Fruit fly (Drosophila melanogaster) whole organism, embryonic: ENCODE data around the gene kra.

Source experiments
- Ada2b ChIP-seq: fragments of 200-800 bp; sonication (Bioruptor generic); IDR thresholded peaks from 2 replicates; pipeline ENCODE4 v1.3.6; 2022; ENCODE audit warnings: missing biosample characterization, missing genetic modification characterization
- BtbVII ChIP-seq: fragments of 200-800 bp; sonication (Bioruptor generic); optimal IDR thresholded peaks from 3 replicates; lab custom pipeline; 2017; ENCODE audit warnings: missing biosample characterization, mild to moderate bottlenecking, missing genetic modification characterization
- CG10462 ChIP-seq: fragments of 200-800 bp; sonication (Bioruptor generic); optimal IDR thresholded peaks from 2 replicates; lab custom pipeline; 2016; ENCODE audit warnings: missing biosample characterization, missing genetic modification characterization
- CG12391 ChIP-seq: fragments of 200-800 bp; sonication (Bioruptor generic); optimal IDR thresholded peaks from 3 replicates; lab custom pipeline; 2018; ENCODE audit warnings: missing biosample characterization, mild to moderate bottlenecking, missing genetic modification characterization, moderate library complexity
- CG15479 ChIP-seq: fragments of 200-800 bp; sonication (Bioruptor generic); optimal IDR thresholded peaks from 3 replicates; lab custom pipeline; 2019; ENCODE audit warnings: missing biosample characterization, mild to moderate bottlenecking, missing genetic modification characterization, moderate library complexity
- CG1647 ChIP-seq: fragments of 200-800 bp; sonication (Bioruptor generic); optimal IDR thresholded peaks from 3 replicates; lab custom pipeline; 2016; ENCODE audit warnings: missing biosample characterization, missing genetic modification characterization
- CG17361 ChIP-seq: fragments of 200-800 bp; sonication (Bioruptor generic); IDR thresholded peaks from 3 replicates; pipeline ENCODE4 v1.3.6; 2022; ENCODE audit warnings: missing biosample characterization, missing genetic modification characterization
- CG18262 ChIP-seq: fragments of 200-800 bp; optimal IDR thresholded peaks from 3 replicates; lab custom pipeline; 2019; ENCODE audit warnings: missing biosample characterization, mild to moderate bottlenecking, missing genetic modification characterization, moderate library complexity
- CG18476 ChIP-seq: fragments of 200-800 bp; sonication (Bioruptor generic); optimal IDR thresholded peaks from 2 replicates; lab custom pipeline; 2016; ENCODE audit warnings: missing biosample characterization, mild to moderate bottlenecking, missing genetic modification characterization
- CG2120 ChIP-seq: fragments of 200-800 bp; sonication (Bioruptor generic); optimal IDR thresholded peaks from 3 replicates; lab custom pipeline; 2016; ENCODE audit warnings: missing biosample characterization, missing genetic modification characterization
- CG2129 ChIP-seq: fragments of 200-800 bp; sonication (Bioruptor generic); IDR thresholded peaks from 2 replicates; pipeline ENCODE4 v1.3.6; 2022; ENCODE audit warnings: missing biosample characterization, missing genetic modification characterization; ENCODE audit not compliant: partially characterized antibody
- CG31224 ChIP-seq: fragments of 200-800 bp; sonication (Bioruptor generic); IDR thresholded peaks from 2 replicates; pipeline ENCODE4 v1.3.6; 2022; ENCODE audit warnings: missing biosample characterization, missing genetic modification characterization
- CG32772 ChIP-seq: fragments of 200-800 bp; sonication (Bioruptor generic); IDR thresholded peaks from 2 replicates; pipeline ENCODE4 v1.3.6; 2022; ENCODE audit warnings: missing biosample characterization, missing genetic modification characterization
- CG3281 ChIP-seq: fragments of 200-800 bp; sonication (Bioruptor generic); optimal IDR thresholded peaks from 3 replicates; lab custom pipeline; 2017; ENCODE audit warnings: missing biosample characterization, mild to moderate bottlenecking, missing genetic modification characterization
- CG4282 ChIP-seq: fragments of 200-800 bp; sonication (Bioruptor generic); optimal IDR thresholded peaks from 2 replicates; lab custom pipeline; 2016; ENCODE audit warnings: missing biosample characterization, missing genetic modification characterization
- CG6175 ChIP-seq: fragments of 200-800 bp; sonication (Bioruptor generic); IDR thresholded peaks from 3 replicates; pipeline ENCODE4 v1.3.6; 2022; ENCODE audit warnings: missing biosample characterization, missing genetic modification characterization
- CG6765 ChIP-seq: fragments of 200-800 bp; sonication (Bioruptor generic); optimal IDR thresholded peaks from 3 replicates; lab custom pipeline; 2017; ENCODE audit warnings: missing biosample characterization, mild to moderate bottlenecking, missing genetic modification characterization
- CG7271 ChIP-seq: fragments of 200-800 bp; sonication (Bioruptor generic); optimal IDR thresholded peaks from 2 replicates; lab custom pipeline; 2018; ENCODE audit warnings: missing biosample characterization, mild to moderate bottlenecking, missing genetic modification characterization, moderate library complexity
- CG7556 ChIP-seq: fragments of 200-800 bp; sonication (Bioruptor generic); optimal IDR thresholded peaks from 2 replicates; lab custom pipeline; 2017; ENCODE audit warnings: missing biosample characterization, mild to moderate bottlenecking, missing genetic modification characterization
- CG7839 ChIP-seq: fragments of 200-800 bp; sonication (Bioruptor generic); optimal IDR thresholded peaks from 3 replicates; lab custom pipeline; 2018; ENCODE audit warnings: missing biosample characterization, mild to moderate bottlenecking, missing genetic modification characterization, moderate library complexity
- CrebB ChIP-seq: fragments of 200-800 bp; sonication (Bioruptor generic); optimal IDR thresholded peaks from 3 replicates; lab custom pipeline; 2018; ENCODE audit warnings: missing biosample characterization, mild to moderate bottlenecking, missing genetic modification characterization
- D ChIP-seq, 2 experiments: fragments of 200-800 bp in 1 of 2; fragments of >200 bp in 1 of 2; sonication (Bioruptor generic) in 1 of 2; optimal IDR thresholded peaks; 2 replicates in 1 of 2; 3 replicates in 1 of 2; lab custom pipeline; 2017; ENCODE audit warnings: mild to moderate bottlenecking in 1 of 2, missing biosample characterization in 1 of 2, missing genetic modification characterization in 1 of 2, missing genetic modification reagents in 1 of 2
- Dad ChIP-seq: fragments of 200-800 bp; sonication (Bioruptor generic); optimal IDR thresholded peaks from 3 replicates; lab custom pipeline; 2016; ENCODE audit warnings: missing biosample characterization, missing genetic modification characterization
- Dfd ChIP-seq, 2 experiments: fragments of >200 bp; optimal IDR thresholded peaks; 2 replicates each; lab custom pipeline; 2017; ENCODE audit warnings: missing biosample characterization in 2 of 2, missing genetic modification characterization in 2 of 2
- Hr51 ChIP-seq, 2 experiments: fragments of 200-800 bp; sonication (Bioruptor generic); optimal IDR thresholded peaks; 2 replicates in 1 of 2; 3 replicates in 1 of 2; lab custom pipeline; 2016 to 2018; ENCODE audit warnings: missing biosample characterization in 2 of 2, missing genetic modification characterization in 2 of 2, mild to moderate bottlenecking in 1 of 2, moderate library complexity in 1 of 2
- Jarid2 ChIP-seq: fragments of 200-800 bp; sonication (Bioruptor generic); optimal IDR thresholded peaks from 3 replicates; lab custom pipeline; 2017; ENCODE audit warnings: mild to moderate bottlenecking, missing biosample characterization, missing genetic modification reagents, missing genetic modification characterization
- MTF-1 ChIP-seq: fragments of 200-800 bp; sonication (Bioruptor generic); optimal IDR thresholded peaks from 2 replicates; lab custom pipeline; 2018; ENCODE audit warnings: missing biosample characterization, mild to moderate bottlenecking, missing genetic modification characterization, borderline replicate concordance
- NFAT ChIP-seq: fragments of 200-800 bp; sonication (Bioruptor generic); IDR thresholded peaks from 2 replicates; pipeline ENCODE4 v1.3.6; 2022; ENCODE audit warnings: missing biosample characterization, missing genetic modification characterization
- Sry-δ ChIP-seq: fragments of 200-800 bp; sonication (Bioruptor generic); optimal IDR thresholded peaks from 2 replicates; lab custom pipeline; 2016; ENCODE audit warnings: missing biosample characterization, missing genetic modification characterization
- abd-A ChIP-seq: fragments of 200-800 bp; sonication (Bioruptor generic); optimal IDR thresholded peaks from 3 replicates; lab custom pipeline; 2019; ENCODE audit warnings: missing biosample characterization, mild to moderate bottlenecking, missing genetic modification characterization, moderate library complexity
- ash1 ChIP-seq: fragments of 200-800 bp; sonication (Bioruptor generic); optimal IDR thresholded peaks from 2 replicates; lab custom pipeline; 2018; ENCODE audit warnings: missing biosample characterization, mild to moderate bottlenecking, missing genetic modification characterization
- az2 ChIP-seq: fragments of 200-800 bp; sonication (Bioruptor generic); optimal IDR thresholded peaks from 3 replicates; lab custom pipeline; 2016; ENCODE audit warnings: missing biosample characterization, missing genetic modification characterization
- bab2 ChIP-seq: fragments of 200-800 bp; sonication (Bioruptor generic); optimal IDR thresholded peaks from 2 replicates; lab custom pipeline; 2016; ENCODE audit warnings: missing biosample characterization, missing genetic modification characterization
- chinmo ChIP-seq: fragments of 200-800 bp; sonication (Bioruptor generic); IDR thresholded peaks from 4 replicates; pipeline ENCODE4 v1.3.6; 2022; ENCODE audit warnings: missing biosample characterization, missing genetic modification characterization; ENCODE audit not compliant: partially characterized antibody
- gt ChIP-seq: fragments of 200-800 bp; sonication (Bioruptor generic); IDR thresholded peaks from 2 replicates; pipeline ENCODE4 v1.3.6; 2022; ENCODE audit warnings: missing biosample characterization, missing genetic modification characterization
- jumu ChIP-seq: fragments of 200-800 bp; sonication (Bioruptor generic); optimal IDR thresholded peaks from 3 replicates; lab custom pipeline; 2016; ENCODE audit warnings: missing biosample characterization, missing genetic modification characterization
- lola ChIP-seq, 3 experiments: fragments of >200 bp in 2 of 3; fragments of 200-800 bp in 1 of 3; sonication (Bioruptor generic) in 1 of 3; optimal IDR thresholded peaks; 2 replicates each; lab custom pipeline; 2017 to 2019; ENCODE audit warnings: missing biosample characterization in 3 of 3, missing genetic modification characterization in 3 of 3, mild to moderate bottlenecking in 1 of 3, moderate library complexity in 1 of 3
- luna ChIP-seq: fragments of 200-800 bp; sonication (Bioruptor generic); optimal IDR thresholded peaks from 2 replicates; lab custom pipeline; 2016; ENCODE audit warnings: missing biosample characterization, missing genetic modification characterization
- nerfin-2 ChIP-seq: fragments of 200-800 bp; sonication (Bioruptor generic); IDR thresholded peaks from 2 replicates; pipeline ENCODE4 v1.3.6; 2022; ENCODE audit warnings: missing biosample characterization, missing genetic modification characterization; ENCODE audit not compliant: partially characterized antibody
- pan ChIP-seq, 4 experiments: fragments of >200 bp in 3 of 4; fragments of 200-800 bp in 1 of 4; sonication (Bioruptor generic) in 1 of 4; optimal IDR thresholded peaks in 3 of 4; IDR thresholded peaks in 1 of 4; 2 replicates each; pipeline versions ENCODE4 v1.3.6 to Lab custom; 2017 to 2022; ENCODE audit warnings: missing biosample characterization in 2 of 4, missing genetic modification characterization in 2 of 4, mixed read lengths in 1 of 4
- pita ChIP-seq: fragments of 200-800 bp; sonication (Bioruptor generic); optimal IDR thresholded peaks from 2 replicates; lab custom pipeline; 2017; ENCODE audit warnings: missing biosample characterization, mild to moderate bottlenecking, missing genetic modification characterization
- pros ChIP-seq: fragments of 200-800 bp; sonication (Bioruptor generic); optimal IDR thresholded peaks from 3 replicates; lab custom pipeline; 2019; ENCODE audit warnings: missing biosample characterization, mild to moderate bottlenecking, missing genetic modification characterization, moderate library complexity
- ssp ChIP-seq: fragments of 200-800 bp; sonication (Bioruptor generic); IDR thresholded peaks from 2 replicates; pipeline ENCODE4 v1.3.6; 2022; ENCODE audit warnings: missing biosample characterization, missing genetic modification characterization
- tgo ChIP-seq: fragments of 200-800 bp; sonication (Bioruptor generic); IDR thresholded peaks from 3 replicates; pipeline ENCODE4 v1.3.6; 2022; ENCODE audit warnings: missing biosample characterization, missing genetic modification characterization
- trh ChIP-seq: fragments of 200-800 bp; sonication (Bioruptor generic); optimal IDR thresholded peaks from 2 replicates; lab custom pipeline; 2016; ENCODE audit warnings: missing biosample characterization, missing genetic modification characterization
- vnd ChIP-seq: fragments of 200-800 bp; sonication (Bioruptor generic); IDR thresholded peaks from 3 replicates; pipeline ENCODE4 v1.3.6; 2022; ENCODE audit warnings: missing biosample characterization, missing genetic modification characterization; ENCODE audit not compliant: partially characterized antibody
- zfh2 ChIP-seq: fragments of 200-800 bp; sonication (Bioruptor generic); optimal IDR thresholded peaks from 2 replicates; lab custom pipeline; 2016; ENCODE audit warnings: missing biosample characterization, missing genetic modification characterization

Gene kra

dm6 chr3R:5624115-5624878, 23.4 kb upstream of the kra start, which contains the start of the genes Dph4, Spec2 and RpL13A (continued):
- TF ChIP-seq vnd (GFP tag; lab: Robert Waterston, UW) (no peak), CG15479 (GFP tag; lab: Kevin White, UChicago) (peak; percentile 82), pita (peak; percentile 87), MTF-1 (peak; percentile 98), NFAT (GFP tag; lab: Robert Waterston, UW) (no peak), CG1647 (GFP tag; lab: Kevin White, UChicago) (peak; percentile 82), Hr51 (GFP tag; optimal IDR thresholded peaks at IDR 0.05; lab: Kevin White, UChicago) (peak; percentile 81 to 86), BtbVII (peak; percentile 94), jumu (peak; percentile 81), CrebB (tag; lab: Kevin White, UChicago) (peak; percentile 95), CG7556 (GFP tag; lab: Kevin White, UChicago) (peak; percentile 84), Jarid2 (GFP tag; lab: Kevin White, UChicago) (peak; percentile 80), gt (no peak), CG2120 (GFP tag; lab: Kevin White, UChicago) (peak; percentile 71), nerfin-2 (no peak), az2 (peak; percentile 74), CG7839 (tag; lab: Kevin White, UChicago) (peak; percentile 85), Dad (peak; percentile 94), CG6175 (GFP tag; lab: Robert Waterston, UW) (no peak), Dfd (GFP tag; optimal IDR thresholded peaks at IDR 0.05; lab: Kevin White, UChicago) (no peak), CG18262 (tag; lab: Kevin White, UChicago) (peak; percentile 82), D (optimal IDR thresholded peaks at IDR 0.05; lab: Kevin White, UChicago) (peak; percentile 57), D (GFP tag; optimal IDR thresholded peaks at IDR 0.05; lab: Kevin White, UChicago) (peak; percentile 89), CG18476 (GFP tag; lab: Kevin White, UChicago) (peak; percentile 74), pros (peak; percentile 44), CG3281 (peak; percentile 96), ssp (GFP tag; lab: Robert Waterston, UW) (no peak), CG2129 (GFP tag; lab: Robert Waterston, UW) (no peak), CG4282 (GFP tag; lab: Kevin White, UChicago) (peak; percentile 86), lola (GFP tag; optimal IDR thresholded peaks at IDR 0.05; lab: Kevin White, UChicago) (peak in 1 of 3 experiments; percentile 70), bab2 (GFP tag; lab: Kevin White, UChicago) (peak; percentile 77), CG17361 (GFP tag; lab: Robert Waterston, UW) (no peak), trh (GFP tag; lab: Kevin White, UChicago) (peak; percentile 69), CG32772 (GFP tag; lab: Robert Waterston, UW) (no peak), chinmo (GFP tag; lab: Robert Waterston, UW) (no peak), CG6765 (GFP tag; lab: Kevin White, UChicago) (peak; percentile 97), abd-A (tag; lab: Kevin White, UChicago) (no peak), luna (GFP tag; lab: Kevin White, UChicago) (peak; percentile 93), tgo (GFP tag; lab: Robert Waterston, UW) (no peak), CG12391 (tag; lab: Kevin White, UChicago) (peak; percentile 91), Sry-δ (peak; percentile 99), CG10462 (GFP tag; lab: Kevin White, UChicago) (peak; percentile 76), Ada2b (GFP tag; lab: Robert Waterston, UW) (no peak), pan (optimal IDR thresholded peaks at IDR 0.05; lab: Kevin White, UChicago) (no peak), pan (GFP tag; optimal IDR thresholded peaks at IDR 0.05 in 1 of 2, IDR thresholded peaks at IDR 0.05 in 1 of 2) (no peak), CG7271 (tag; lab: Kevin White, UChicago) (peak; percentile 97), ash1 (GFP tag; lab: Kevin White, UChicago) (peak; percentile 98), zfh2 (GFP tag; lab: Kevin White, UChicago) (peak; percentile 77), CG31224 (no peak)
